Fruit fly (Drosophila melanogaster) whole organism, adult: ENCODE measurements around the gene Acp65Aa.

ENCODE experiments used
- CG11617 ChIP-seq: fragments of 200-800 bp; sonication (Bioruptor generic); optimal IDR thresholded peaks from 2 replicates; lab custom pipeline; 2017; ENCODE audit warnings: mild to moderate bottlenecking, missing biosample characterization, missing genetic modification reagents, missing genetic modification characterization
- CG12768 ChIP-seq: fragments of 200-800 bp; sonication (Bioruptor generic); optimal IDR thresholded peaks from 2 replicates; lab custom pipeline; 2017; ENCODE audit warnings: missing biosample characterization, missing genetic modification characterization, mild to moderate bottlenecking, moderate library complexity, missing genetic modification reagents
- CG14711 ChIP-seq: fragments of 200-800 bp; sonication (Bioruptor generic); optimal IDR thresholded peaks from 2 replicates; lab custom pipeline; 2018; ENCODE audit warnings: missing biosample characterization, mild to moderate bottlenecking, missing genetic modification characterization, moderate library complexity
- CG1620 ChIP-seq: fragments of 200-800 bp; sonication (Bioruptor generic); optimal IDR thresholded peaks from 2 replicates; lab custom pipeline; 2016; ENCODE audit warnings: missing biosample characterization, missing genetic modification characterization
- CG33017 ChIP-seq: fragments of 200-800 bp; sonication (Bioruptor generic); optimal IDR thresholded peaks from 2 replicates; lab custom pipeline; 2018; ENCODE audit warnings: missing biosample characterization, mild to moderate bottlenecking, missing genetic modification characterization, moderate library complexity
- CG5204 ChIP-seq: fragments of 200-800 bp; sonication (Bioruptor generic); optimal IDR thresholded peaks from 2 replicates; lab custom pipeline; 2016; ENCODE audit warnings: missing biosample characterization, missing genetic modification characterization
- CG7045 ChIP-seq: fragments of 200-800 bp; sonication (Bioruptor generic); optimal IDR thresholded peaks from 2 replicates; lab custom pipeline; 2017; ENCODE audit warnings: missing biosample characterization, mild to moderate bottlenecking, missing genetic modification characterization
- CG7101 ChIP-seq: fragments of 200-800 bp; sonication (Bioruptor generic); optimal IDR thresholded peaks from 2 replicates; lab custom pipeline; 2018; ENCODE audit warnings: missing biosample characterization, mild to moderate bottlenecking, missing genetic modification characterization, moderate library complexity
- Clk ChIP-seq: fragments of 200-800 bp; sonication (Bioruptor generic); optimal IDR thresholded peaks from 2 replicates; lab custom pipeline; 2017; ENCODE audit warnings: missing biosample characterization, missing genetic modification characterization
- Crg-1 ChIP-seq: fragments of 200-800 bp; sonication (Bioruptor generic); optimal IDR thresholded peaks from 2 replicates; lab custom pipeline; 2016; ENCODE audit warnings: missing biosample characterization, missing genetic modification characterization
- Hr96 ChIP-seq: fragments of 200-800 bp; sonication (Bioruptor generic); optimal IDR thresholded peaks from 2 replicates; lab custom pipeline; 2016; ENCODE audit warnings: missing biosample characterization, missing genetic modification characterization
- Mnt ChIP-seq: fragments of 200-800 bp; sonication (Bioruptor generic); optimal IDR thresholded peaks from 2 replicates; lab custom pipeline; 2016; ENCODE audit warnings: missing biosample characterization, mild to moderate bottlenecking, missing genetic modification characterization
- bab1 ChIP-seq: fragments of 200-800 bp; sonication (Bioruptor generic); optimal IDR thresholded peaks from 3 replicates; lab custom pipeline; 2019; ENCODE audit warnings: missing biosample characterization, mild to moderate bottlenecking, missing genetic modification characterization, moderate library complexity
- cic ChIP-seq: fragments of 200-800 bp; sonication (Bioruptor generic); optimal IDR thresholded peaks from 2 replicates; lab custom pipeline; 2017; ENCODE audit warnings: missing biosample characterization, mild to moderate bottlenecking, missing genetic modification characterization, moderate library complexity
- cnc ChIP-seq, 2 experiments: fragments of >200 bp; optimal IDR thresholded peaks; 2 replicates each; lab custom pipeline; 2017
- kay ChIP-seq: fragments of 200-800 bp; sonication (Bioruptor generic); peaks from one replicate; lab custom pipeline; 2016; ENCODE audit warnings: missing biosample characterization, missing genetic modification characterization, borderline replicate concordance
- ovo ChIP-seq: fragments of 200-800 bp; sonication (Bioruptor generic); optimal IDR thresholded peaks from 2 replicates; lab custom pipeline; 2016; ENCODE audit warnings: missing biosample characterization, missing genetic modification characterization
- pad ChIP-seq: fragments of 200-800 bp; sonication (Bioruptor generic); optimal IDR thresholded peaks from 3 replicates; lab custom pipeline; 2017; ENCODE audit warnings: missing biosample characterization, missing genetic modification characterization, mild to moderate bottlenecking, moderate library complexity, missing genetic modification reagents
- tj ChIP-seq: fragments of 200-800 bp; sonication (Bioruptor generic); optimal IDR thresholded peaks from 3 replicates; lab custom pipeline; 2017; ENCODE audit warnings: missing biosample characterization, mild to moderate bottlenecking, missing genetic modification characterization, moderate library complexity
- toe ChIP-seq: fragments of 200-800 bp; sonication (Bioruptor generic); optimal IDR thresholded peaks from 2 replicates; lab custom pipeline; 2016; ENCODE audit warnings: missing biosample characterization, missing genetic modification characterization

Gene Acp65Aa

DNA sequence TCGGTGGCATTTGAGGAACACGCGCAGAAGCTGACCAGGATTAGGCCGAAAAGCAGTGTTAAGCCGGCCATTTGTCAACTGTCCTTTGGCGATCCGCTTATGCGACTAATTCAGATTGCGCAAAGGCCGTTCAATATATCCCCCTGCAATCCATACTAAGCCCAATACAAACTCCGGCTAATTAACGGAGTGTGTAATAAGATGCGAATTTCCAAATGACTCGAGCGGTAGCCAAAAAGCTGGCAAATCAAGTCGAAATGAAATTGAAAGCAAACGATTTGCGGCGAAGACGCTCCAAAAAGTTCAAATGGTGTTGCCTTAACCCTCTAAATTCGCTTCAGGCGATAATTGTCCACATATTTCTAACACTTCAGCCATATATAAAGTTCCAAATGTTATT lies 10.2 kb downstream of the Acp65Aa start, which contains the start of gene Cpr65Aw:
TSS of gene Cpr65Aw (minus strand) at position 101 of the 400 bp plus-strand sequence.
- no peak for TF ChIP-seq CG7101
- no peak for TF ChIP-seq bab1 (GFP tag; lab: Kevin White, UChicago)
- no peak for TF ChIP-seq cnc (optimal IDR thresholded peaks at IDR 0.05; lab: Kevin White, UChicago)
- TF ChIP-seq CG14711 (tag; lab: Kevin White, UChicago) = no peak
- TF ChIP-seq tj = no peak
- no peak for TF ChIP-seq cic (GFP tag; lab: Kevin White, UChicago)
- no peak for TF ChIP-seq kay
- no peak for TF ChIP-seq Mnt
- no peak for TF ChIP-seq CG12768
- no peak for TF ChIP-seq CG33017 (tag; lab: Kevin White, UChicago)
- no peak for TF ChIP-seq toe
- no peak for TF ChIP-seq CG11617
- no peak for TF ChIP-seq Crg-1
- TF ChIP-seq Hr96 = no peak
- TF ChIP-seq Clk (GFP tag; lab: Kevin White, UChicago) = no peak
- no peak for TF ChIP-seq CG5204
- TF ChIP-seq CG1620 (GFP tag; lab: Kevin White, UChicago) = no peak
- TF ChIP-seq ovo (GFP tag; lab: Kevin White, UChicago) = no peak
- TF ChIP-seq CG7045 (GFP tag; lab: Kevin White, UChicago) = no peak

DNA sequence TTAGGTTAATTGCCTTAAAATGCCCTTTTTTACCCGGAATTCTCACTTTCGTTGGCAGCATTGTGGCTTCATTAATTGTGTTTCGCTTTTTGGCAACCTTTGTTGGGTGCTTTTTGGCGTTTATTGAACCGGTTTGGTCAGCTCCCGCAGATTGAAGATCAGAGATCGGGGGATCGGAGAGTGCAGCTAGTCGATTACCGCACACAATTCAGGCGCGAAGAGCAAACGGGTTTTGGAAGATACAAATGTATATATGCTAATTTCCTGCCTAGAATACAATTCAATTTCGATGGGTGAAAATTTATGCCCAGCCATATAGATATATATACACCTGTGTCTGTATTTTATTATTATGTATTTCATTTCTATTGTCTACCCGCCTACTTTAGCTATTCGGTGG lies 11.0 kb downstream of the Acp65Aa start:
- TF ChIP-seq Crg-1 = no peak
- no peak for TF ChIP-seq bab1 (GFP tag; lab: Kevin White, UChicago)
- no peak for TF ChIP-seq tj
- no peak for TF ChIP-seq CG11617

DNA sequence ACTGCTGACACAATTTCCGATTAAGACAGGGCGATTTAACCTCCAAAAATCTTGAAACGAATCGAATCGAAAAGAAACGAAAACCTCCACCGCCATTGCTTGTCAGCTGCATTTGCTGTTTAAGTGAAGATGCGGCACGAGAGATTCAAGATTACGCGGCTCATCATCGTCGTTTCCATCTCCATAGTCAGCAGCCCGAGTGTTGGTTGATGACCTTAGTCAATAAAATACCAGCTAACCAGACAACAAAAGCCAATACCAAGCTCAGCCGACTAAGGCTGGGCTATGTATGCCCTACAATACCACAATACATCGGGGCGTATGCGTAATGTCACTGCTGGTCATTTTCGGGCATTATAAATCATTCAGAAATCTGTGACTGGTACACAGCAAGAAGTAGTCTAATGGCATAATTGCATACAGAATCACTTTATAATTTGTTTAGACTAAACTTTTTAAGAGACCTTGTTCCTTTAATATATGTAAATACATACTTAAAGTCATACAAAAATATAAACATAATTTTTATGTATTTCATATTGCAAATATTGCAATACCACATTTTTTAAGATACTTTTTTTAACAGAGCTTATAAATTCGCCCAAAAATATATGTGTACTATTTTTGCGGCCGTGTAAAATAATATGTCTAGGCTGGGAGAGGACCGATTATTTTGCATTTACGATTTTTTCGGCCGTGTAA lies 11.6 kb downstream of the Acp65Aa start:
- no peak for TF ChIP-seq tj
- TF ChIP-seq CG7045 (GFP tag; lab: Kevin White, UChicago) = no peak
- no peak for TF ChIP-seq Crg-1
- TF ChIP-seq bab1 (GFP tag; lab: Kevin White, UChicago) = no peak
- no peak for TF ChIP-seq cnc (optimal IDR thresholded peaks at IDR 0.05; lab: Kevin White, UChicago)
- TF ChIP-seq CG11617 = no peak
- no peak for TF ChIP-seq cic (GFP tag; lab: Kevin White, UChicago)
- no peak for TF ChIP-seq pad (GFP tag; lab: Kevin White, UChicago)
- no peak for TF ChIP-seq toe
- TF ChIP-seq Hr96 = no peak
- no peak for TF ChIP-seq CG5204
- no peak for TF ChIP-seq ovo (GFP tag; lab: Kevin White, UChicago)
- TF ChIP-seq CG14711 (tag; lab: Kevin White, UChicago) = no peak
- no peak for TF ChIP-seq kay
- no peak for TF ChIP-seq CG1620 (GFP tag; lab: Kevin White, UChicago)
- no peak for TF ChIP-seq CG7101
- no peak for TF ChIP-seq CG12768
- TF ChIP-seq Mnt = no peak

DNA sequence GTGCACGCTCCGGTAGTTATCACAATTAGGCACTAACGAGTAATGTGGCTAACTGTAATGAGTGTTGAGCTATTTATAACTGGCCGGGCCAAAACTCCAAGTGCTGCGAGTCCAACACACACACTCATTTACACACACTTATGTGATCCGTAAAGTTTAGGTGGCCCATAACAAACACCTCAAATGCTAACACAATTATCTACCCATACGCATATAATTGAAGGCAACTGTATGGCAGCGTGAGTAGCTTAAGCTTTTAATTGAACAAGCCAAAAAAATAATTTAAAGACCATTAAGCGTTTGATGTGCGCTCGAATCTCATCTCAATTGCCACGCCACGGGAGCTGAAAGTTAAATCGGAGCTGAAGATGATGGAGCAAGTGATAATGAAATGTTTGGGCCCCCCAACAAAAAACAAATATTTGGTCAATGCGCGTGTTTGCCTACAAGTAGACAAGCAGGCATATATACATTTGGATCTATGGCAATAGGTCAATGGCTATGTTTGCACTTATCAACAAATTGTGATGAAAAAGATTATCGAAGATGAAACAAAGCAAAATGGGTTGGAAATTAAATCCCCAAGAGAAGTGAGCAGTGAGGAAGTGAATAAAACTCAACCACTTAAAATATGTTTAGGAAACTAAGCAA lies 12.5 kb downstream of the Acp65Aa start, which contains the start of gene Cpr65Av:
TSS of gene Cpr65Av (minus strand) at position 51 of the 651 bp plus-strand sequence.
- no peak for TF ChIP-seq CG12768

DNA sequence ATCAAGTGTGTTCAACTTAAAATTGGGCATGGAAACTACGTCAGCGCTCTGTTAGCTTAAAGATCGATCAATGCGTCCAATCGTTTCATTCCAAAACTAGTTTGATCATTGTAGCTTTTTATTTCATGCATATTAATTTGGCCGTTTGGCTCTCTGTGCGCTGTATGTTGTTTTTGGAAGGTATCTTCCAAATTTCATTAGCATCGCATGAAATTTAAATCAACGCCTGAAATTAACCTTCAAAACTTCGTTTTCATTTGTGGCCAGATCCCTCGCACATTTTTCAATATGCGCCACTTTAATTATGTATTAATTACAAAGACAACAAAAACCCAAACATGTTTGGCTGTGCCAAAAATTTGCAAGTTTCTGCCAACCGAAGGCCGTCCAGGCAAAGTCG lies 14.0 kb downstream of the Acp65Aa start:
- no peak for TF ChIP-seq CG12768
- TF ChIP-seq CG33017 (tag; lab: Kevin White, UChicago) = no peak
- TF ChIP-seq ovo (GFP tag; lab: Kevin White, UChicago) = no peak
- no peak for TF ChIP-seq CG7045 (GFP tag; lab: Kevin White, UChicago)
- no peak for TF ChIP-seq cnc (optimal IDR thresholded peaks at IDR 0.05; lab: Kevin White, UChicago)
- TF ChIP-seq CG5204 = no peak

DNA sequence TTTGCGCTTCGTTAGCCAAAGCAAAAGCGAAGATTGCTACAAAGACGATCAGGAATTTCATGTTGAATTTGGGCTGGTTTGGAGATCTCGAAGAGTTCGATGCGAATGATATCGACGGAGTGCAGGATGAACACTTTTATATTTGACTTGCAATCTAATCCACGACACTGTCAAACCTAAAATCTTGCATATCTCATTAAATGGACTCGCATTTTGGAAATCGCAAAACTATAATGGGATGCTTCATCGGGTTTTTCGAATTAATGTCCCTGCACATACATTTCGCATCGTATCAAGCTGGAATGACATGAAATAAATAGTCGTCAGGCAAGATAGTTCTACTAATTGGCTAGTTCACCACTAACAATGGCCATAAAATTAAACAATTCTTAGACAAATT lies 14.5 kb downstream of the Acp65Aa start, which contains the start of gene Lcp65Ae:
TSS of gene Lcp65Ae (minus strand) at position 101 of the 400 bp plus-strand sequence.
- TF ChIP-seq CG12768 (no peak), CG5204 (no peak), CG33017 (tag; lab: Kevin White, UChicago) (no peak), cic (GFP tag; lab: Kevin White, UChicago) (no peak), CG7045 (GFP tag; lab: Kevin White, UChicago) (no peak), Mnt (no peak), cnc (optimal IDR thresholded peaks at IDR 0.05; lab: Kevin White, UChicago) (no peak), CG1620 (GFP tag; lab: Kevin White, UChicago) (no peak), ovo (GFP tag; lab: Kevin White, UChicago) (no peak), Hr96 (no peak), Crg-1 (no peak), CG7101 (no peak), pad (GFP tag; lab: Kevin White, UChicago) (no peak), bab1 (GFP tag; lab: Kevin White, UChicago) (no peak)

DNA sequence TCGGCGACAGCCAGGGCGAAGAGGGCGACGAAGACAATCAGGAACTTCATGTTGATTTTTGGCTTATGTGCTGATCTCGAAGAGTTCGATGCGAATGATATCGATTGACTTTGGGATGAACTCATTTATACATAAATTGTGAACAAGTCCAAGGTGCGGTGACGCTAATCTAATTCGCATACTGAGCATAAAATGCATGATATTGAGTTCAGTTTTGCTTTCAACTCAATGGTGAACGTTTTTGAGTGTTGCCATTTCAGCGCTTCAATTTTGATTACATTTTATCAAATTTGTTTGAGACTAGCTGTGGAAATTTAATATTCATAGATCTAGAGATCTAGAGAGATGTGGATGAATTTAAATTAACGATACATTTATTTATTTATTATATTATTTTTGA lies 15.9 kb downstream of the Acp65Aa start, which contains the start of gene Lcp65Af:
TSS of gene Lcp65Af (minus strand) at position 101 of the 400 bp plus-strand sequence.
- TF ChIP-seq tj (no peak), bab1 (GFP tag; lab: Kevin White, UChicago) (no peak), Crg-1 (no peak), toe (no peak), kay (no peak), Mnt (no peak), cic (GFP tag; lab: Kevin White, UChicago) (no peak), CG12768 (no peak), CG5204 (no peak), Clk (GFP tag; lab: Kevin White, UChicago) (no peak), CG11617 (no peak)
